Worm (Caenorhabditis elegans) whole organism, L4 larva: ENCODE results near the gene C33D9.13.

Experiments used
- F37D6.2 ChIP-seq: sonication (generic microtip); optimal IDR thresholded peaks from 2 replicates; lab custom pipeline; 2016; ENCODE audit warnings: mild to moderate bottlenecking, missing genetic modification characterization, missing compliant biosample characterization
- T20F7.1 ChIP-seq: fragments of 200-800 bp; sonication (Bioruptor generic); optimal IDR thresholded peaks from 2 replicates; lab custom pipeline; 2018; ENCODE audit warnings: mild to moderate bottlenecking, missing genetic modification characterization, missing compliant biosample characterization
- T26A8.4 ChIP-seq: fragments of 200-800 bp; sonication (Bioruptor generic); IDR thresholded peaks from 2 replicates; pipeline ENCODE4 v1.3.6; 2022; ENCODE audit warnings: missing genetic modification characterization, missing compliant biosample characterization
- Y48G9A.11 ChIP-seq: fragments of 200-800 bp; sonication (Bioruptor generic); IDR thresholded peaks from 2 replicates; pipeline ENCODE4 v1.3.6; 2022; ENCODE audit warnings: missing genetic modification reagents, missing genetic modification characterization, missing compliant biosample characterization
- ZK546.5 ChIP-seq, 2 experiments: sonication (generic microtip); optimal IDR thresholded peaks; 2 replicates each; lab custom pipeline; 2017; ENCODE audit warnings: missing biosample characterization in 2 of 2, missing genetic modification characterization in 2 of 2
- aha-1 ChIP-seq: fragments of 150-350 bp; peaks from one replicate; lab custom pipeline; 2014; ENCODE audit warnings: missing biosample characterization, missing genetic modification characterization
- arid-1 ChIP-seq: fragments of 200-800 bp; sonication (Bioruptor generic); conservative IDR thresholded peaks from 2 replicates; pipeline ENCODE4 v1.3.6; 2022; ENCODE audit warnings: missing genetic modification reagents, missing genetic modification characterization, missing compliant biosample characterization
- ceh-28 ChIP-seq: fragments of 150-350 bp; optimal IDR thresholded peaks from 2 replicates; lab custom pipeline; 2014; ENCODE audit warnings: missing biosample characterization, missing genetic modification reagents, missing genetic modification characterization
- ceh-44 ChIP-seq: fragments of 200-800 bp; sonication (Bioruptor generic); IDR thresholded peaks from 2 replicates; pipeline ENCODE4 v1.3.6; 2022; ENCODE audit warnings: missing genetic modification reagents, missing genetic modification characterization, missing compliant biosample characterization
- ces-1 ChIP-seq: fragments of 150-350 bp; sonication (generic microtip); optimal IDR thresholded peaks from 4 replicates; lab custom pipeline; 2014; ENCODE audit warnings: missing biosample characterization, missing genetic modification reagents, missing genetic modification characterization
- ctbp-1 ChIP-seq: fragments of 200-800 bp; sonication (Bioruptor generic); IDR thresholded peaks from 2 replicates; pipeline ENCODE4 v1.3.6; 2022; ENCODE audit warnings: missing genetic modification reagents, missing genetic modification characterization, missing compliant biosample characterization
- daf-19 ChIP-seq: fragments of 200-800 bp; sonication (Bioruptor generic); conservative IDR thresholded peaks from 2 replicates; pipeline ENCODE4 v1.3.6; 2022; ENCODE audit warnings: missing genetic modification characterization, missing compliant biosample characterization
- dmd-6 ChIP-seq: fragments of 200-800 bp; sonication (Bioruptor generic); IDR thresholded peaks from 2 replicates; pipeline ENCODE4 v1.3.6; 2022; ENCODE audit warnings: missing genetic modification reagents, missing genetic modification characterization, missing compliant biosample characterization
- duxl-1 ChIP-seq: sonication (generic microtip); optimal IDR thresholded peaks from 2 replicates; lab custom pipeline; 2016; ENCODE audit warnings: mild to moderate bottlenecking, missing genetic modification characterization, moderate library complexity, missing compliant biosample characterization; ENCODE audit not compliant: poor library complexity
- fkh-10 ChIP-seq: fragments of 150-350 bp; optimal IDR thresholded peaks from 2 replicates; lab custom pipeline; 2014; ENCODE audit warnings: missing biosample characterization, missing genetic modification reagents, missing genetic modification characterization
- fos-1 ChIP-seq: fragments of 150-350 bp; optimal IDR thresholded peaks from 2 replicates; lab custom pipeline; 2014; ENCODE audit warnings: missing biosample characterization, missing genetic modification characterization
- hif-1 ChIP-seq, 2 experiments: sonication (generic microtip); optimal IDR thresholded peaks; 2 replicates each; lab custom pipeline; 2016 to 2017; ENCODE audit warnings: missing compliant biosample characterization in 2 of 2, missing genetic modification characterization in 2 of 2, missing genetic modification reagents in 2 of 2, missing genotype in 2 of 2, mild to moderate bottlenecking in 1 of 2
- hlh-11 ChIP-seq: fragments of 200-800 bp; sonication (Bioruptor generic); optimal IDR thresholded peaks from 2 replicates; lab custom pipeline; 2018; ENCODE audit warnings: mild to moderate bottlenecking, missing genetic modification characterization, missing compliant biosample characterization
- hlh-30 ChIP-seq: sonication (generic microtip); optimal IDR thresholded peaks from 2 replicates; lab custom pipeline; 2017; ENCODE audit warnings: antibody characterized with exemption, mild to moderate bottlenecking, missing genetic modification characterization, missing compliant biosample characterization; ENCODE audit not compliant: insufficient read depth
- hmg-1.1 ChIP-seq: fragments of 200-800 bp; sonication (Bioruptor generic); IDR thresholded peaks from 2 replicates; pipeline ENCODE4 v1.3.6; 2022; ENCODE audit warnings: missing genetic modification reagents, missing genetic modification characterization, missing compliant biosample characterization
- lim-7 ChIP-seq: fragments of 200-800 bp; sonication (Bioruptor generic); IDR thresholded peaks from 2 replicates; pipeline ENCODE4 v1.3.6; 2022; ENCODE audit warnings: missing genetic modification characterization, missing compliant biosample characterization
- lin-1 ChIP-seq: fragments of 200-800 bp; sonication (Bioruptor generic); IDR thresholded peaks from 2 replicates; pipeline ENCODE4 v1.3.6; 2022; ENCODE audit warnings: missing genetic modification reagents, missing genetic modification characterization, missing compliant biosample characterization
- mep-1 ChIP-seq: fragments of 150-350 bp; sonication (generic microtip); optimal IDR thresholded peaks from 3 replicates; lab custom pipeline; 2014; ENCODE audit warnings: missing biosample characterization, missing genetic modification characterization
- mes-2 ChIP-seq: sonication (generic microtip); optimal IDR thresholded peaks from 2 replicates; lab custom pipeline; 2016; ENCODE audit warnings: missing genotype, mild to moderate bottlenecking, missing genetic modification characterization, missing compliant biosample characterization; ENCODE audit not compliant: poor library complexity, severe bottlenecking
- nhr-11 ChIP-seq: fragments of 150-350 bp; optimal IDR thresholded peaks from 2 replicates; lab custom pipeline; 2014; ENCODE audit warnings: missing biosample characterization, missing genetic modification characterization
- nhr-237 ChIP-seq: sonication (generic microtip); optimal IDR thresholded peaks from 2 replicates; lab custom pipeline; 2017; ENCODE audit warnings: missing biosample characterization, missing genetic modification characterization
- nhr-28 ChIP-seq: fragments of 150-350 bp; optimal IDR thresholded peaks from 2 replicates; lab custom pipeline; 2014; ENCODE audit warnings: missing biosample characterization, missing genetic modification characterization
- nhr-42 ChIP-seq: fragments of 200-800 bp; sonication (Bioruptor generic); IDR thresholded peaks from 2 replicates; pipeline ENCODE4 v1.3.6; 2022; ENCODE audit warnings: missing genetic modification characterization, missing compliant biosample characterization
- nhr-6 ChIP-seq: fragments of 150-350 bp; optimal IDR thresholded peaks from 2 replicates; lab custom pipeline; 2014; ENCODE audit warnings: missing biosample characterization, missing genetic modification characterization
- rbr-2 ChIP-seq: sonication (generic microtip); optimal IDR thresholded peaks from 2 replicates; lab custom pipeline; 2016; ENCODE audit warnings: missing genotype, missing genetic modification characterization, missing compliant biosample characterization
- sdz-12 ChIP-seq: fragments of 200-800 bp; sonication (Bioruptor generic); optimal IDR thresholded peaks from 2 replicates; lab custom pipeline; 2018; ENCODE audit warnings: mild to moderate bottlenecking, missing genetic modification characterization, missing compliant biosample characterization
- skn-1 ChIP-seq: fragments of 150-350 bp; optimal IDR thresholded peaks from 2 replicates; lab custom pipeline; 2014; ENCODE audit warnings: missing biosample characterization, missing genetic modification characterization
- snpc-1.2 ChIP-seq: fragments of 200-800 bp; sonication (Bioruptor generic); IDR thresholded peaks from 2 replicates; pipeline ENCODE4 v1.3.6; 2022; ENCODE audit warnings: missing genetic modification reagents, missing genetic modification characterization, missing compliant biosample characterization
- spr-1 ChIP-seq: sonication (generic microtip); optimal IDR thresholded peaks from 2 replicates; lab custom pipeline; 2016; ENCODE audit warnings: mild to moderate bottlenecking, missing genetic modification characterization, missing compliant biosample characterization
- spr-3 ChIP-seq: fragments of 200-800 bp; sonication (Bioruptor generic); optimal IDR thresholded peaks from 2 replicates; lab custom pipeline; 2018; ENCODE audit warnings: mild to moderate bottlenecking, missing genetic modification characterization, missing compliant biosample characterization
- tag-97 ChIP-seq: fragments of 200-800 bp; sonication (Bioruptor generic); IDR thresholded peaks from 2 replicates; pipeline ENCODE4 v1.3.6; 2022; ENCODE audit warnings: missing genetic modification characterization, missing compliant biosample characterization
- unc-62 ChIP-seq, 3 experiments: fragments of 150-350 bp in 1 of 3; sonication (generic microtip); optimal IDR thresholded peaks in 2 of 3; peaks in 1 of 3; 1 replicate in 1 of 3; 2 replicates in 2 of 3; lab custom pipeline; 2014 to 2017; ENCODE audit warnings: missing biosample characterization in 3 of 3, missing genetic modification characterization in 3 of 3, missing genetic modification reagents in 3 of 3, missing genotype in 1 of 3
- ztf-11 ChIP-seq: fragments of 150-350 bp; optimal IDR thresholded peaks from 2 replicates; lab custom pipeline; 2014; ENCODE audit warnings: missing biosample characterization, missing genetic modification characterization

Gene C33D9.13

DNA sequence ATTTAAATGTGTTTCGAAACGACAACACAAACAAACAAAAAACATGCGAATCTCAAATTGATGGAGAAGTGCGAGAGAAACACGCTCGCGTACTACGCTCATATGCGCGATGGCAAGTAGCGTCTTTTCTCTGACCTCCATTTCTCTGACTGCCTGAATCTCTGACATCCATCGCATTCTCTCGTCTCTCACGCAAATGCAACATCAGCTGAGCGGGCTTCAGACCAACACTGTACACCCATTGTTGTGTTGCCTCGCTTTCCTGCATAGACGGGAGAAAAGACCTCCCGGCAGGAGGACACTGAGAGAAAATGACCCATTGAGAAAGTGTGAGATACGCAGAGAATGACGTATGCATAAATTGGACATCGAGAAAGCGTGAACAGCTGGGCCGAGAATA lies 2.9 kb downstream of the C33D9.13 start (continued):
- TF ChIP-seq nhr-42 (GFP tag; lab: Robert Waterston, UW) = no peak
- TF ChIP-seq spr-1 = no peak
- TF ChIP-seq mep-1 = peak; percentile 75
- TF ChIP-seq hif-1 (tag; optimal IDR thresholded peaks at IDR 0.05; lab: Kevin White, UChicago) = peak in 1 of 2 experiments; percentile 54
- TF ChIP-seq nhr-237 = no peak
- TF ChIP-seq dmd-6 (GFP tag; lab: Robert Waterston, UW) = no peak
- peak; percentile 55 for TF ChIP-seq nhr-11

- TF ChIP-seq aha-1 (tag; lab: Kevin White, UChicago) (peak; percentile 50), ceh-44 (GFP tag; lab: Robert Waterston, UW) (no peak)
- TF ChIP-seq, all 104 proteins: peak for 1
Observed at ce11 chrIV:8778045-8778444, 7.0 kb downstream of the C33D9.13 start, which contains the start of gene C33D9.6. TSS of gene C33D9.6 (minus strand) at chrIV:8778145.

- no peak for TF ChIP-seq ztf-11 (tag; lab: Kevin White, UChicago)
- no peak for TF ChIP-seq mes-2 (tag; lab: Kevin White, UChicago)
- no peak for TF ChIP-seq lin-1
- TF ChIP-seq T26A8.4 (GFP tag; lab: Robert Waterston, UW) = no peak
- no peak for TF ChIP-seq Y48G9A.11 (GFP tag; lab: Robert Waterston, UW)
- no peak for TF ChIP-seq tag-97 (GFP tag; lab: Robert Waterston, UW)
- no peak for TF ChIP-seq skn-1 (tag; lab: Kevin White, UChicago)
- no peak for TF ChIP-seq snpc-1.2 (GFP tag; lab: Robert Waterston, UW)
- TF ChIP-seq hlh-11 (tag; lab: Kevin White, UChicago) = no peak
- TF ChIP-seq ZK546.5 (tag; optimal IDR thresholded peaks at IDR 0.05; lab: Kevin White, UChicago) = no peak
- TF ChIP-seq sdz-12 (GFP tag; lab: Kevin White, UChicago) = no peak
- no peak for TF ChIP-seq spr-3 (GFP tag; lab: Kevin White, UChicago)
- no peak for TF ChIP-seq ces-1 (GFP tag; lab: Kevin White, UChicago)
- no peak for TF ChIP-seq arid-1 (GFP tag; lab: Robert Waterston, UW)
- TF ChIP-seq aha-1 (tag; lab: Kevin White, UChicago) = no peak
- no peak for TF ChIP-seq duxl-1
- TF ChIP-seq, all 104 proteins: peak for 0
Observed at ce11 chrIV:8772800-8773256, 12.2 kb downstream of the C33D9.13 start, which contains the start of gene F20C5.6. TSS of gene F20C5.6 (minus strand) at chrIV:8773206.

DNA sequence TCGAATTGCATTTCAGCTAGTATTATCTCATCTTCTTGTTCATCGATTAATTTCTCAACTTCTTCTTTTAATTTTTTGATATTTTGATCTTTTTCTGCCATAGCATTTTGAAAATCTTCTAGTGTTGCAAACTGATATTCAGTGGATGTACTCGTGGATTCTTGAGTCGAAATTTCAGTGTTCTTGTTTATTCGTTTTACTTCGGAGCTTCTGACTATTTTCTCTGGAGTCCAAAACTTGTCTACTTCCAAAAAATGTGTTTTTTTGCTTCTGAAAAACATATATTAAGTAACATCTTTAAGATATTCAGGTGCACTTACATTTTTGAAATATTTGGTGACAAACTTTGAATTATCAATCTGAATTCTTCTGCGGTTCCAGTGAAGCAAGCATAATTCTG lies 15.5 kb downstream of the C33D9.13 start, which contains the start of gene F20C5.5:
Gene F20C5.5, minus strand, starts transcription at position 101 of the 400 bp plus-strand sequence.
- TF ChIP-seq fos-1 (tag; lab: Kevin White, UChicago) = no peak
- TF ChIP-seq aha-1 (tag; lab: Kevin White, UChicago) = peak; percentile 39

- peak; percentile 27 for TF ChIP-seq nhr-28
- TF ChIP-seq hlh-30 (tag; lab: Kevin White, UChicago) = no peak
Observed at ce11 chrIV:8764567-8764966, 20.5 kb downstream of the C33D9.13 start, which contains the start of gene cdc-50.B. TSS of gene cdc-50.B (plus strand) at chrIV:8764867.

ce11 chrIV:8762471-8762870 lies 22.6 kb downstream of the C33D9.13 start:
- TF ChIP-seq aha-1 (tag; lab: Kevin White, UChicago) = peak; percentile 32
- TF ChIP-seq nhr-6 (tag; lab: Kevin White, UChicago) = peak; percentile 13
- peak; percentile 62 for TF ChIP-seq rbr-2 (tag; lab: Kevin White, UChicago)
- TF ChIP-seq lim-7 (GFP tag; lab: Robert Waterston, UW) = no peak
- TF ChIP-seq F37D6.2 (tag; lab: Kevin White, UChicago) = no peak
- peak; percentile 94 for TF ChIP-seq fkh-10 (GFP tag; lab: Kevin White, UChicago)
- TF ChIP-seq mep-1 = peak; percentile 61
- TF ChIP-seq spr-1 = no peak
- TF ChIP-seq hmg-1.1 (GFP tag; lab: Robert Waterston, UW) = no peak
- TF ChIP-seq ctbp-1 (GFP tag; lab: Robert Waterston, UW) = peak; percentile 61
- peak; percentile 30 for TF ChIP-seq hlh-30 (tag; lab: Kevin White, UChicago)
- peak; percentile 16 for TF ChIP-seq ceh-28 (tag; lab: Kevin White, UChicago)
- TF ChIP-seq daf-19 (GFP tag; lab: Robert Waterston, UW) = no peak
- TF ChIP-seq unc-62 (GFP tag; optimal IDR thresholded peaks at IDR 0.05 in 1 of 2; lab: Kevin White, UChicago) = peak in 1 of 2 experiments; percentile 98
- no peak for TF ChIP-seq unc-62 (tag; optimal IDR thresholded peaks at IDR 0.05; lab: Kevin White, UChicago)
- TF ChIP-seq T20F7.1 (GFP tag; lab: Kevin White, UChicago) = no peak
